Worm (Caenorhabditis elegans) whole organism, late embryonic: ENCODE results near the gene B0496.6.
A peak's percentile ranks its signal among the peaks of the same experiment; 100 is the strongest.

Experiments used
- C38D4.7 ChIP-seq: fragments of 200-800 bp; sonication (Bioruptor generic); optimal IDR thresholded peaks from 2 replicates; lab custom pipeline; 2018; ENCODE audit warnings: mild to moderate bottlenecking, missing genetic modification characterization, moderate library complexity, missing compliant biosample characterization
- K09A11.1 ChIP-seq: sonication (generic microtip); optimal IDR thresholded peaks from 2 replicates; lab custom pipeline; 2017; ENCODE audit warnings: antibody characterized with exemption, mild to moderate bottlenecking, missing genetic modification characterization, missing compliant biosample characterization; ENCODE audit not compliant: insufficient read depth
- Y22D7AL.16 ChIP-seq: sonication (generic microtip); optimal IDR thresholded peaks from 2 replicates; lab custom pipeline; 2016; ENCODE audit warnings: missing genetic modification characterization, missing compliant biosample characterization
- ahr-1 ChIP-seq: sonication (generic microtip); optimal IDR thresholded peaks from 2 replicates; lab custom pipeline; 2016; ENCODE audit warnings: missing genetic modification characterization, missing compliant biosample characterization
- ceh-14 ChIP-seq: sonication (generic microtip); optimal IDR thresholded peaks from 2 replicates; lab custom pipeline; 2016; ENCODE audit warnings: missing genotype, missing genetic modification characterization, missing compliant biosample characterization
- ceh-18 ChIP-seq: sonication (generic microtip); optimal IDR thresholded peaks from 2 replicates; lab custom pipeline; 2016; ENCODE audit warnings: missing genetic modification characterization, missing compliant biosample characterization
- ceh-2 ChIP-seq: sonication (generic microtip); optimal IDR thresholded peaks from 2 replicates; lab custom pipeline; 2016; ENCODE audit warnings: missing genotype, missing genetic modification characterization, missing compliant biosample characterization
- ceh-24 ChIP-seq: sonication (generic microtip); optimal IDR thresholded peaks from 2 replicates; lab custom pipeline; 2016; ENCODE audit warnings: mild to moderate bottlenecking, missing genetic modification characterization, missing compliant biosample characterization
- ceh-31 ChIP-seq: sonication (generic microtip); optimal IDR thresholded peaks from 2 replicates; lab custom pipeline; 2016; ENCODE audit warnings: missing genetic modification characterization, missing compliant biosample characterization
- ceh-34 ChIP-seq: sonication (generic microtip); optimal IDR thresholded peaks from 2 replicates; lab custom pipeline; 2016; ENCODE audit warnings: mild to moderate bottlenecking, missing genetic modification characterization, missing compliant biosample characterization
- ceh-45 ChIP-seq: fragments of 200-800 bp; sonication (Bioruptor generic); IDR thresholded peaks from 2 replicates; pipeline ENCODE4 v1.3.6; 2022; ENCODE audit warnings: missing genetic modification reagents, missing genetic modification characterization, missing compliant biosample characterization
- ceh-48 ChIP-seq: sonication (generic microtip); optimal IDR thresholded peaks from 2 replicates; lab custom pipeline; 2016; ENCODE audit warnings: missing genetic modification characterization, inconsistent platforms, missing compliant biosample characterization
- elt-2 ChIP-seq: sonication (generic microtip); optimal IDR thresholded peaks from 2 replicates; lab custom pipeline; 2016; ENCODE audit warnings: missing genetic modification reagents, missing genetic modification characterization, missing compliant biosample characterization
- fax-1 ChIP-seq: sonication (generic microtip); optimal IDR thresholded peaks from 2 replicates; lab custom pipeline; 2016; ENCODE audit warnings: missing genotype, missing genetic modification characterization, missing compliant biosample characterization
- gmeb-2 ChIP-seq: sonication (generic microtip); optimal IDR thresholded peaks from 2 replicates; lab custom pipeline; 2016; ENCODE audit warnings: missing genetic modification characterization, inconsistent platforms, missing compliant biosample characterization
- hlh-13 ChIP-seq: fragments of 200-800 bp; sonication (Bioruptor generic); optimal IDR thresholded peaks from 2 replicates; lab custom pipeline; 2018; ENCODE audit warnings: mild to moderate bottlenecking, missing genetic modification characterization, missing compliant biosample characterization
- hlh-15 ChIP-seq: sonication (generic microtip); optimal IDR thresholded peaks from 2 replicates; lab custom pipeline; 2016; ENCODE audit warnings: missing genetic modification characterization, missing compliant biosample characterization
- hlh-30 ChIP-seq: sonication (generic microtip); optimal IDR thresholded peaks from 2 replicates; lab custom pipeline; 2017; ENCODE audit warnings: antibody characterized with exemption, missing genetic modification characterization, missing compliant biosample characterization; ENCODE audit not compliant: insufficient read depth
- hlh-6 ChIP-seq: sonication (generic microtip); optimal IDR thresholded peaks from 2 replicates; lab custom pipeline; 2016; ENCODE audit warnings: missing genotype, missing genetic modification characterization, missing compliant biosample characterization
- madf-2 ChIP-seq: sonication (generic microtip); optimal IDR thresholded peaks from 2 replicates; lab custom pipeline; 2017; ENCODE audit warnings: missing genetic modification characterization, missing compliant biosample characterization
- mec-3 ChIP-seq: sonication (generic microtip); optimal IDR thresholded peaks from 2 replicates; lab custom pipeline; 2016; ENCODE audit warnings: borderline replicate concordance, missing genetic modification characterization, missing compliant biosample characterization
- nfya-1 ChIP-seq: sonication (generic microtip); optimal IDR thresholded peaks from 2 replicates; lab custom pipeline; 2017; ENCODE audit warnings: missing genetic modification characterization, mild to moderate bottlenecking, missing compliant biosample characterization, antibody characterized with exemption, moderate library complexity
- npax-4 ChIP-seq: sonication (generic microtip); optimal IDR thresholded peaks from 2 replicates; lab custom pipeline; 2016; ENCODE audit warnings: missing genetic modification characterization, missing compliant biosample characterization
- pag-3 ChIP-seq: sonication (generic microtip); optimal IDR thresholded peaks from 2 replicates; lab custom pipeline; 2016; ENCODE audit warnings: missing compliant biosample characterization, missing genetic modification characterization, borderline replicate concordance
- pax-1 ChIP-seq: fragments of 150-350 bp; optimal IDR thresholded peaks from 2 replicates; lab custom pipeline; 2014; ENCODE audit warnings: missing biosample characterization, missing genetic modification characterization
- pha-4 ChIP-seq: fragments of 150-350 bp; optimal IDR thresholded peaks from 2 replicates; lab custom pipeline; 2018; ENCODE audit warnings: missing biosample characterization, missing genetic modification reagents, missing genetic modification characterization
- pros-1 ChIP-seq: fragments of 150-350 bp; optimal IDR thresholded peaks from 2 replicates; lab custom pipeline; 2014; ENCODE audit warnings: missing biosample characterization, missing genetic modification reagents, missing genetic modification characterization
- ref-2 ChIP-seq: sonication (generic microtip); optimal IDR thresholded peaks from 2 replicates; lab custom pipeline; 2016; ENCODE audit warnings: missing genetic modification characterization, missing compliant biosample characterization
- sdc-2 ChIP-seq: sonication (generic microtip); optimal IDR thresholded peaks from 2 replicates; lab custom pipeline; 2016; ENCODE audit warnings: missing genotype, missing genetic modification characterization, missing compliant biosample characterization
- tbx-2 ChIP-seq: sonication (generic microtip); optimal IDR thresholded peaks from 2 replicates; lab custom pipeline; 2016; ENCODE audit warnings: missing genetic modification characterization, missing compliant biosample characterization
- unc-42 ChIP-seq: sonication (generic microtip); optimal IDR thresholded peaks from 2 replicates; lab custom pipeline; 2016; ENCODE audit warnings: missing genotype, missing genetic modification characterization, missing compliant biosample characterization
- unc-55 ChIP-seq: sonication (generic microtip); optimal IDR thresholded peaks from 2 replicates; lab custom pipeline; 2017; ENCODE audit warnings: missing biosample characterization, missing genetic modification reagents, missing genetic modification characterization
- unc-86 ChIP-seq: sonication (generic microtip); optimal IDR thresholded peaks from 2 replicates; lab custom pipeline; 2016; ENCODE audit warnings: missing genetic modification characterization, missing compliant biosample characterization

Gene B0496.6

ce11 chrIV:7390126-7390766 is 28.7 kb upstream of the B0496.6 start:
- TF ChIP-seq ceh-34: no peak
- no peak for TF ChIP-seq pag-3 (tag; lab: Kevin White, UChicago)
- no peak for TF ChIP-seq fax-1 (tag; lab: Kevin White, UChicago)
- no peak for TF ChIP-seq K09A11.1 (tag; lab: Kevin White, UChicago)
- TF ChIP-seq hlh-6 (tag; lab: Kevin White, UChicago): no peak
- no peak for TF ChIP-seq mec-3
- no peak for TF ChIP-seq hlh-30
- no peak for TF ChIP-seq tbx-2 (tag; lab: Kevin White, UChicago)
- TF ChIP-seq unc-42 (tag; lab: Kevin White, UChicago): peak; percentile 27
- TF ChIP-seq ceh-14 (tag; lab: Kevin White, UChicago): peak; percentile 13
- TF ChIP-seq unc-86 (tag; lab: Kevin White, UChicago): no peak
- no peak for TF ChIP-seq nfya-1
- TF ChIP-seq ceh-2 (tag; lab: Kevin White, UChicago): no peak
- TF ChIP-seq sdc-2 (tag; lab: Kevin White, UChicago): no peak
- no peak for TF ChIP-seq npax-4 (tag; lab: Kevin White, UChicago)
- TF ChIP-seq ceh-48 (tag; lab: Kevin White, UChicago): no peak
- no peak for TF ChIP-seq gmeb-2 (tag; lab: Kevin White, UChicago)
- TF ChIP-seq pha-4 (tag; lab: Kevin White, UChicago): no peak
- no peak for TF ChIP-seq madf-2
- no peak for TF ChIP-seq hlh-13
- peak; percentile 73 for TF ChIP-seq ceh-18 (tag; lab: Kevin White, UChicago)
- no peak for TF ChIP-seq Y22D7AL.16
- no peak for TF ChIP-seq ceh-24 (tag; lab: Kevin White, UChicago)
- TF ChIP-seq ceh-31: peak; percentile 16

ce11 chrIV:7391534-7392343 is 27.2 kb upstream of the B0496.6 start:
- TF ChIP-seq unc-42 (tag; lab: Kevin White, UChicago) (peak; percentile 50), madf-2 (no peak), ceh-18 (tag; lab: Kevin White, UChicago) (peak; percentile 2)

ce11 chrIV:7393700-7394099 is 25.2 kb upstream of the B0496.6 start, which contains the start of gene pitr-1:
Gene pitr-1, plus strand, starts transcription at chrIV:7394085.
- TF ChIP-seq pros-1 (no peak), elt-2 (peak; percentile 60), hlh-15 (no peak), ahr-1 (tag; lab: Kevin White, UChicago) (no peak), C38D4.7 (GFP tag; lab: Kevin White, UChicago) (no peak), ceh-45 (no peak)

DNA sequence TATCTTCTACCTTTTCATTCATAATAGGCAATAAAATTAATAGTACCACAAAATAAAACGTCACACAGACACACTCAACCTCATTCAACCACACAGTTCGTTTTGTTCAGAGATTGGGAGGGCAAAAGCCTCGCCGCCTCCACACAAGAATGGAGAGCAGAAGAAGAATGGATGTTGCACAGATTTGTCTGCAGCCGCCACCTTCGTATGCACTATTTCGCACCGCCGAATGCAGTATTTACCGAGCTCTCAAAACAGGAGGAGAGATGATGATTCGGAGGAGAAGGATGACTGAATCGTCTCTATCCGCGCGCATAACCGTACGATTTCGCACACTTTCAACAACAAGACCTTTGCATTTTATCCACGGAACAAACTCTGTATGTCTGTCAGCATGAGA is 21.4 kb upstream of the B0496.6 start:
- TF ChIP-seq fax-1 (tag; lab: Kevin White, UChicago): no peak
- no peak for TF ChIP-seq pax-1 (tag; lab: Kevin White, UChicago)
- no peak for TF ChIP-seq unc-55 (GFP tag; lab: Kevin White, UChicago)
- TF ChIP-seq hlh-6 (tag; lab: Kevin White, UChicago): no peak
- no peak for TF ChIP-seq ref-2 (tag; lab: Kevin White, UChicago)
